Fruit fly (Drosophila melanogaster) whole organism, wandering third instar larva: ENCODE measurements around the gene RhoBTB.

Experiments
- Abd-B ChIP-seq: fragments of >200 bp; optimal IDR thresholded peaks from 2 replicates; lab custom pipeline; 2017; ENCODE audit warnings: missing biosample characterization, missing genetic modification characterization
- CG32264 ChIP-seq: fragments of 200-800 bp; sonication (Bioruptor generic); optimal IDR thresholded peaks from 2 replicates; lab custom pipeline; 2016; ENCODE audit warnings: missing biosample characterization, missing genetic modification characterization
- CG9705 ChIP-seq: fragments of 200-800 bp; sonication (Bioruptor generic); optimal IDR thresholded peaks from 2 replicates; lab custom pipeline; 2018; ENCODE audit warnings: missing biosample characterization, mild to moderate bottlenecking, missing genetic modification characterization
- Dfd ChIP-seq: fragments of >200 bp; optimal IDR thresholded peaks from 2 replicates; lab custom pipeline; 2017; ENCODE audit warnings: missing biosample characterization, missing genetic modification characterization
- Dif ChIP-seq: fragments of 200-275, 200-300 bp; sonication (Bioruptor generic); optimal IDR thresholded peaks from 2 replicates; lab custom pipeline; 2018; ENCODE audit warnings: missing biosample characterization, missing genetic modification characterization; ENCODE audit not compliant: partially characterized antibody
- GATAd ChIP-seq: sonication (Bioruptor generic); optimal IDR thresholded peaks from 2 replicates; lab custom pipeline; 2016; ENCODE audit warnings: missing biosample characterization, missing genetic modification characterization
- HLH106 ChIP-seq: fragments of 200-800 bp; optimal IDR thresholded peaks from 3 replicates; lab custom pipeline; 2019; ENCODE audit warnings: missing biosample characterization, mild to moderate bottlenecking, missing genetic modification characterization, moderate library complexity
- Hnf4 ChIP-seq: fragments of 200-800 bp; sonication (Bioruptor generic); optimal IDR thresholded peaks from 2 replicates; lab custom pipeline; 2016; ENCODE audit warnings: missing biosample characterization, mild to moderate bottlenecking, missing genetic modification characterization
- Hr78 ChIP-seq: fragments of >200 bp; optimal IDR thresholded peaks from 2 replicates; lab custom pipeline; 2017; ENCODE audit warnings: missing biosample characterization, missing genetic modification characterization
- Hr83 ChIP-seq: fragments of 200-300 bp; sonication (Bioruptor generic); optimal IDR thresholded peaks from 2 replicates; lab custom pipeline; 2016; ENCODE audit warnings: missing biosample characterization, mild to moderate bottlenecking, missing genetic modification characterization, moderate library complexity; ENCODE audit not compliant: poor library complexity, severe bottlenecking
- Jra ChIP-seq: sonication (Bioruptor generic); optimal IDR thresholded peaks from 2 replicates; lab custom pipeline; 2016; ENCODE audit warnings: missing biosample characterization, missing genetic modification characterization
- Mio ChIP-seq: sonication (Bioruptor generic); optimal IDR thresholded peaks from 2 replicates; lab custom pipeline; 2016; ENCODE audit warnings: missing biosample characterization, missing genetic modification characterization
- Myc ChIP-seq: fragments of >200 bp; optimal IDR thresholded peaks from 2 replicates; lab custom pipeline; 2017
- N ChIP-seq: fragments of >200 bp; optimal IDR thresholded peaks from 2 replicates; lab custom pipeline; 2018; ENCODE audit warnings: missing biosample characterization, missing external identifiers, missing genetic modification characterization
- OdsH ChIP-seq: fragments of 200-800 bp; sonication (Bioruptor generic); optimal IDR thresholded peaks from 2 replicates; lab custom pipeline; 2016; ENCODE audit warnings: missing biosample characterization, mild to moderate bottlenecking, missing genetic modification characterization
- Rel ChIP-seq, 2 experiments: fragments of 200-800 bp; sonication (Bioruptor generic) in 1 of 2; optimal IDR thresholded peaks; 2 replicates in 1 of 2; 3 replicates in 1 of 2; lab custom pipeline; 2016 to 2019; ENCODE audit warnings: mild to moderate bottlenecking in 2 of 2, missing biosample characterization in 2 of 2, missing genetic modification characterization in 2 of 2, moderate library complexity in 1 of 2
- Sp1 ChIP-seq: fragments of 200-800 bp; sonication (Bioruptor generic); optimal IDR thresholded peaks from 3 replicates; lab custom pipeline; 2019; ENCODE audit warnings: missing biosample characterization, mild to moderate bottlenecking, missing genetic modification characterization, moderate library complexity
- Vsx2 ChIP-seq: fragments of 200-300, 225-300 bp; sonication (Bioruptor generic); optimal IDR thresholded peaks from 2 replicates; lab custom pipeline; 2018; ENCODE audit warnings: missing biosample characterization, missing genetic modification characterization; ENCODE audit not compliant: partially characterized antibody
- br ChIP-seq: fragments of 200-800 bp; sonication (Bioruptor generic); optimal IDR thresholded peaks from 2 replicates; lab custom pipeline; 2016; ENCODE audit warnings: missing biosample characterization, missing genetic modification characterization
- brk ChIP-seq: fragments of 200-800 bp; sonication (Bioruptor generic); optimal IDR thresholded peaks from 2 replicates; lab custom pipeline; 2016; ENCODE audit warnings: missing biosample characterization, mild to moderate bottlenecking, missing genetic modification characterization
- dl ChIP-seq, 2 experiments: fragments of 175-275, 200-275 bp in 1 of 2; fragments of 200-275 bp in 1 of 2; sonication (Bioruptor generic); optimal IDR thresholded peaks; lab custom pipeline; 2018; ENCODE audit warnings: mild to moderate bottlenecking in 2 of 2, missing biosample characterization in 2 of 2, missing genetic modification characterization in 2 of 2, moderate library complexity in 2 of 2; ENCODE audit not compliant: partially characterized antibody in 2 of 2, insufficient read depth in 1 of 2
- dmrt93B ChIP-seq: fragments of 200-800 bp; sonication (Bioruptor generic); optimal IDR thresholded peaks from 2 replicates; lab custom pipeline; 2018; ENCODE audit warnings: missing biosample characterization, mild to moderate bottlenecking, missing genetic modification characterization
- dsf ChIP-seq: sonication (Bioruptor generic); optimal IDR thresholded peaks from 2 replicates; lab custom pipeline; 2016; ENCODE audit warnings: missing biosample characterization, missing genetic modification characterization, borderline replicate concordance
- ey ChIP-seq: fragments of 200-800 bp; sonication (Bioruptor generic); optimal IDR thresholded peaks from 2 replicates; lab custom pipeline; 2016; ENCODE audit warnings: missing biosample characterization, missing genetic modification characterization
- foxo ChIP-seq, 2 experiments: fragments of 200-800 bp; sonication (Bioruptor generic); optimal IDR thresholded peaks; 2 replicates in 1 of 2; 3 replicates in 1 of 2; lab custom pipeline; 2016 to 2017; ENCODE audit warnings: missing biosample characterization in 2 of 2, missing genetic modification characterization in 2 of 2
- fru ChIP-seq: fragments of 200-800 bp; sonication (Bioruptor generic); optimal IDR thresholded peaks from 3 replicates; lab custom pipeline; 2016; ENCODE audit warnings: missing biosample characterization, mild to moderate bottlenecking, missing genetic modification characterization
- h ChIP-seq: fragments of 200-800 bp; sonication (Bioruptor generic); optimal IDR thresholded peaks from 3 replicates; lab custom pipeline; 2016; ENCODE audit warnings: missing biosample characterization, mild to moderate bottlenecking, missing genetic modification characterization
- jim ChIP-seq: fragments of 175-275, 200-325 bp; sonication (Bioruptor generic); optimal IDR thresholded peaks from 2 replicates; lab custom pipeline; 2016; ENCODE audit warnings: missing biosample characterization, mild to moderate bottlenecking, missing genetic modification characterization
- lola ChIP-seq: fragments of >200 bp; optimal IDR thresholded peaks from 2 replicates; lab custom pipeline; 2017; ENCODE audit warnings: missing biosample characterization, missing genetic modification characterization
- pan ChIP-seq: fragments of >200 bp; optimal IDR thresholded peaks from 2 replicates; lab custom pipeline; 2017
- psq ChIP-seq: fragments of 200-800 bp; sonication (Bioruptor generic); optimal IDR thresholded peaks from 3 replicates; lab custom pipeline; 2017; ENCODE audit warnings: missing biosample characterization, mild to moderate bottlenecking, missing genetic modification characterization, moderate library complexity
- rgr ChIP-seq: fragments of 200-800 bp; sonication (Bioruptor generic); optimal IDR thresholded peaks from 3 replicates; lab custom pipeline; 2016; ENCODE audit warnings: missing biosample characterization, mild to moderate bottlenecking, missing genetic modification characterization
- sage ChIP-seq: fragments of 200-800 bp; sonication (Bioruptor generic); optimal IDR thresholded peaks from 2 replicates; lab custom pipeline; 2016; ENCODE audit warnings: missing biosample characterization, mild to moderate bottlenecking, missing genetic modification characterization
- sv ChIP-seq: fragments of 200-800 bp; sonication (Bioruptor generic); optimal IDR thresholded peaks from 3 replicates; lab custom pipeline; 2016; ENCODE audit warnings: missing biosample characterization, missing genetic modification characterization
- tai ChIP-seq: sonication (Bioruptor generic); optimal IDR thresholded peaks from 2 replicates; lab custom pipeline; 2016; ENCODE audit warnings: missing biosample characterization, missing genetic modification characterization
- usp ChIP-seq: fragments of >200 bp; optimal IDR thresholded peaks from 2 replicates; lab custom pipeline; 2017; ENCODE audit warnings: missing biosample characterization, missing genetic modification characterization
- woc ChIP-seq: sonication (Bioruptor generic); optimal IDR thresholded peaks from 2 replicates; lab custom pipeline; 2016; ENCODE audit warnings: missing biosample characterization, mild to moderate bottlenecking, missing genetic modification characterization

The RhoBTB gene

DNA sequence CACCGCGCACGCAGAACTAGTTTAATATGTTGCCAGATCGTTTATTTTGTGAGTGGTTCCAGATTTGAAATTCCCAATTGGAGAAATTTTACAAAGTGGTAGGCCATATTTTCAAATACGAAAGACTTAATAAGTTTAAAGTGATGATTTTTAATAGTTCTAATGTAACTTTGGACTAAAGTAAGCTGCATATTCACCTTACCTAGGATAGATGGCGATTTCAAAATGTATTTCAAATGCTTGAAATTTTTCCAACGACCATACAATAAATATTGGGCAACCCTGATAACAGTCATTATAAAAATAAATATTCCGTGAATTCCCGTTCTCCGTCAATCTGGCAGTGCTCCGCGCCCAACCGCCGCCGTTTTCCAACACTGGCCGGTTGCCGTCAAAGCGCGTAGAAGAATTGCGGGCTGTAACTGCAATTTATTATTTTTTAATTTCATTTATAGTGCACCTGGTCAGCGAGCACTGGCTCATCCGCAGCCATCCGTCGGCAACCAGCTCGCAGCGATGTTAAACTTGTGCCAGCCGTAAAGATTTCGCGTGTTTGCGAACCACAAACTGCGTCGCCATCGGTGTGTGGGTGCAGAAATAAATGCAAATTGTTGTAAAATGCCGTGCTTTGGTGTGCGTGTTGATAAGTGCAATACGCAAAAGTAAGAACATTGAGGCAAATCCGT is at the start of gene RhoBTB, which contains the start of gene Ide:
Gene RhoBTB (plus strand): TSS at position 365 of the 686 bp plus-strand sequence.
Gene Ide (minus strand): TSS at position 19 of the 686 bp plus-strand sequence.
- TF ChIP-seq usp (GFP tag; lab: Kevin White, UChicago) (no peak), jim (no peak), br (peak; percentile 81), rgr (peak; percentile 83), dl (GFP tag; optimal IDR thresholded peaks at IDR 0.05; lab: Kevin White, UChicago; ENCODE audit: insufficient read depth in 1 of 2, partially characterized antibody in 2 of 2) (no peak), Vsx2 (GFP tag; lab: Kevin White, UChicago) (no peak), GATAd (peak; percentile 33), Hr83 (GFP tag; lab: Kevin White, UChicago) (peak; percentile 37), Hnf4 (GFP tag; lab: Kevin White, UChicago) (peak; percentile 66), Rel (GFP tag; optimal IDR thresholded peaks at IDR 0.05; lab: Kevin White, UChicago) (no peak), Rel (tag; optimal IDR thresholded peaks at IDR 0.05; lab: Kevin White, UChicago) (peak; percentile 98), Myc (no peak), dmrt93B (GFP tag; lab: Kevin White, UChicago) (peak; percentile 66), pan (lab: Kevin White, UChicago) (no peak), h (GFP tag; lab: Kevin White, UChicago) (peak; percentile 83), ey (GFP tag; lab: Kevin White, UChicago) (peak; percentile 86), CG32264 (GFP tag; lab: Kevin White, UChicago) (peak; percentile 25), Sp1 (peak; percentile 77), Hr78 (GFP tag; lab: Kevin White, UChicago) (no peak), Mio (GFP tag; lab: Kevin White, UChicago) (no peak), woc (peak; percentile 83), CG9705 (GFP tag; lab: Kevin White, UChicago) (peak; percentile 86), tai (GFP tag; lab: Kevin White, UChicago) (no peak), Dfd (GFP tag; lab: Kevin White, UChicago) (no peak), fru (peak; percentile 84), Abd-B (GFP tag; lab: Kevin White, UChicago) (no peak), OdsH (GFP tag; lab: Kevin White, UChicago) (peak; percentile 58), sv (GFP tag; lab: Kevin White, UChicago) (peak; percentile 86), psq (GFP tag; lab: Kevin White, UChicago) (peak; percentile 69), HLH106 (peak; percentile 91), foxo (GFP tag; optimal IDR thresholded peaks at IDR 0.05; lab: Kevin White, UChicago) (peak; percentile 26 to 89)
- TF ChIP-seq, all 38 proteins: peak for 19

- TF ChIP-seq N (no peak), Dfd (GFP tag; lab: Kevin White, UChicago) (no peak), CG32264 (GFP tag; lab: Kevin White, UChicago) (no peak), dmrt93B (GFP tag; lab: Kevin White, UChicago) (no peak), dsf (GFP tag; lab: Kevin White, UChicago) (no peak), sv (GFP tag; lab: Kevin White, UChicago) (no peak), ey (GFP tag; lab: Kevin White, UChicago) (no peak), brk (no peak), br (no peak), Hr83 (GFP tag; lab: Kevin White, UChicago) (no peak), CG9705 (GFP tag; lab: Kevin White, UChicago) (no peak), Hr78 (GFP tag; lab: Kevin White, UChicago) (no peak), h (GFP tag; lab: Kevin White, UChicago) (no peak)
Observed at dm6 chr3L:20342334-20342733, 33.7 kb upstream of the RhoBTB start, which contains the start of gene Spn77Bc. TSS of gene Spn77Bc (plus strand) at chr3L:20342634.

dm6 chr3L:20347762-20348580 is 28.1 kb upstream of the RhoBTB start, which contains the start of the genes Rbbp5 and eRF1:
TSS of gene Rbbp5 (minus strand) at chr3L:20347942.
TSS of gene eRF1 (plus strand) at chr3L:20348355.
- TF ChIP-seq CG32264 (GFP tag; lab: Kevin White, UChicago) (no peak), dmrt93B (GFP tag; lab: Kevin White, UChicago) (no peak), woc (peak; percentile 80), CG9705 (GFP tag; lab: Kevin White, UChicago) (peak; percentile 39), Mio (GFP tag; lab: Kevin White, UChicago) (no peak), rgr (peak; percentile 71), Hnf4 (GFP tag; lab: Kevin White, UChicago) (peak; percentile 82), sage (GFP tag; lab: Kevin White, UChicago) (peak; percentile 54), fru (peak; percentile 71), Hr78 (GFP tag; lab: Kevin White, UChicago) (no peak), Dfd (GFP tag; lab: Kevin White, UChicago) (no peak), Vsx2 (GFP tag; lab: Kevin White, UChicago) (no peak), br (peak; percentile 45), tai (GFP tag; lab: Kevin White, UChicago) (peak; percentile 84), dsf (GFP tag; lab: Kevin White, UChicago) (peak; percentile 48), sv (GFP tag; lab: Kevin White, UChicago) (peak; percentile 83), h (GFP tag; lab: Kevin White, UChicago) (peak; percentile 71), jim (peak; percentile 42), OdsH (GFP tag; lab: Kevin White, UChicago) (peak; percentile 72), Jra (GFP tag; lab: Kevin White, UChicago) (peak; percentile 82), Sp1 (peak; percentile 75), Rel (GFP tag; optimal IDR thresholded peaks at IDR 0.05; lab: Kevin White, UChicago) (no peak), Rel (tag; optimal IDR thresholded peaks at IDR 0.05; lab: Kevin White, UChicago) (no peak), dl (GFP tag; optimal IDR thresholded peaks at IDR 0.05; lab: Kevin White, UChicago; ENCODE audit: insufficient read depth in 1 of 2, partially characterized antibody in 2 of 2) (no peak), Hr83 (GFP tag; lab: Kevin White, UChicago) (peak; percentile 70), Dif (GFP tag; lab: Kevin White, UChicago) (no peak), lola (GFP tag; lab: Kevin White, UChicago) (no peak), foxo (GFP tag; optimal IDR thresholded peaks at IDR 0.05; lab: Kevin White, UChicago) (peak in 1 of 2 experiments; percentile 86)
